Worm (Caenorhabditis elegans) whole organism, L1 larva: ENCODE measurements around the gene emg-1.

ENCODE experiments used
- C04F5.9 ChIP-seq: sonication (generic microtip); optimal IDR thresholded peaks from 2 replicates; lab custom pipeline; 2016; ENCODE audit warnings: missing genetic modification characterization, missing compliant biosample characterization
- C16A3.4 ChIP-seq: fragments of 150-350 bp; optimal IDR thresholded peaks from 2 replicates; lab custom pipeline; 2014; ENCODE audit warnings: missing biosample characterization, missing genetic modification characterization
- C34B4.2 ChIP-seq: sonication (generic microtip); optimal IDR thresholded peaks from 2 replicates; lab custom pipeline; 2017; ENCODE audit warnings: mild to moderate bottlenecking, missing genetic modification characterization, missing compliant biosample characterization
- Y116A8C.19 ChIP-seq: sonication (generic microtip); optimal IDR thresholded peaks from 2 replicates; lab custom pipeline; 2016; ENCODE audit warnings: missing compliant biosample characterization, missing genetic modification characterization, borderline replicate concordance
- ama-1 ChIP-seq: fragments of 150-350 bp; optimal IDR thresholded peaks from 2 replicates; lab custom pipeline; 2014
- ceh-8 ChIP-seq: fragments of 200-800 bp; sonication (Bioruptor generic); optimal IDR thresholded peaks from 2 replicates; lab custom pipeline; 2018; ENCODE audit warnings: mild to moderate bottlenecking, missing genetic modification characterization, moderate library complexity, missing compliant biosample characterization
- egl-27 ChIP-seq, 2 experiments: fragments of 150-350 bp in 1 of 2; sonication (generic microtip); optimal IDR thresholded peaks; 3 replicates each; lab custom pipeline; 2017 to 2018; ENCODE audit warnings: missing biosample characterization in 2 of 2, missing genetic modification characterization in 2 of 2, missing genetic modification reagents in 2 of 2
- elt-2 ChIP-seq: sonication (generic microtip); optimal IDR thresholded peaks from 2 replicates; lab custom pipeline; 2016; ENCODE audit warnings: missing genetic modification characterization, mild to moderate bottlenecking, inconsistent platforms, missing compliant biosample characterization, missing genetic modification reagents
- fkh-8 ChIP-seq: sonication (generic microtip); optimal IDR thresholded peaks from 2 replicates; lab custom pipeline; 2016; ENCODE audit warnings: mild to moderate bottlenecking, missing genetic modification characterization, missing compliant biosample characterization
- grh-1 ChIP-seq: fragments of 200-800 bp; sonication (Bioruptor generic); IDR thresholded peaks from 2 replicates; pipeline ENCODE4 v1.3.6; 2022; ENCODE audit warnings: missing genetic modification reagents, missing genetic modification characterization, missing compliant biosample characterization
- hlh-17 ChIP-seq: fragments of 200-800 bp; sonication (Bioruptor generic); optimal IDR thresholded peaks from 2 replicates; lab custom pipeline; 2018; ENCODE audit warnings: missing genetic modification characterization, mild to moderate bottlenecking, missing compliant biosample characterization, moderate library complexity, borderline replicate concordance
- hpl-2 ChIP-seq: fragments of 150-350 bp; optimal IDR thresholded peaks from 2 replicates; lab custom pipeline; 2014; ENCODE audit warnings: missing biosample characterization, missing genetic modification reagents, missing genetic modification characterization
- isw-1 ChIP-seq: fragments of 200-800 bp; sonication (Bioruptor generic); IDR thresholded peaks from 2 replicates; pipeline ENCODE4 v1.3.6; 2022; ENCODE audit warnings: missing genetic modification characterization, missing compliant biosample characterization
- jun-1 ChIP-seq: fragments of 150-350 bp; optimal IDR thresholded peaks from 2 replicates; lab custom pipeline; 2014; ENCODE audit warnings: missing biosample characterization, missing genetic modification reagents, missing genetic modification characterization
- lin-15B ChIP-seq: fragments of 150-350 bp; sonication (generic microtip); optimal IDR thresholded peaks from 3 replicates; lab custom pipeline; 2014; ENCODE audit warnings: missing biosample characterization, missing genetic modification characterization
- lin-35 ChIP-seq, 2 experiments: fragments of 150-350 bp; optimal IDR thresholded peaks; 2 replicates each; lab custom pipeline; 2014; ENCODE audit warnings: missing biosample characterization in 2 of 2, missing genetic modification characterization in 2 of 2, missing genetic modification reagents in 2 of 2
- mab-9 ChIP-seq: fragments of 200-800 bp; sonication (Bioruptor generic); IDR thresholded peaks from 2 replicates; pipeline ENCODE4 v1.3.6; 2022; ENCODE audit warnings: missing genetic modification reagents, missing genetic modification characterization, missing compliant biosample characterization
- mef-2 ChIP-seq: fragments of 150-350 bp; optimal IDR thresholded peaks from 2 replicates; lab custom pipeline; 2014; ENCODE audit warnings: missing biosample characterization, missing genetic modification characterization
- mep-1 ChIP-seq: fragments of 150-350 bp; optimal IDR thresholded peaks from 2 replicates; lab custom pipeline; 2014; ENCODE audit warnings: missing biosample characterization, missing genetic modification characterization
- nhr-11 ChIP-seq: fragments of 150-350 bp; optimal IDR thresholded peaks from 2 replicates; lab custom pipeline; 2014; ENCODE audit warnings: missing biosample characterization, missing genetic modification characterization
- nhr-12 ChIP-seq: sonication (generic microtip); optimal IDR thresholded peaks from 2 replicates; lab custom pipeline; 2017; ENCODE audit warnings: missing biosample characterization, missing genetic modification characterization
- nhr-20 ChIP-seq: sonication (generic microtip); optimal IDR thresholded peaks from 2 replicates; lab custom pipeline; 2016; ENCODE audit warnings: mild to moderate bottlenecking, missing genetic modification characterization, missing compliant biosample characterization
- nhr-237 ChIP-seq: fragments of 150-350 bp; optimal IDR thresholded peaks from 2 replicates; lab custom pipeline; 2014; ENCODE audit warnings: missing biosample characterization, missing genetic modification characterization
- nhr-47 ChIP-seq: sonication (generic microtip); optimal IDR thresholded peaks from 2 replicates; lab custom pipeline; 2016; ENCODE audit warnings: mild to moderate bottlenecking, missing genetic modification characterization, moderate library complexity, missing compliant biosample characterization
- nhr-71 ChIP-seq: sonication (generic microtip); optimal IDR thresholded peaks from 2 replicates; lab custom pipeline; 2016; ENCODE audit warnings: mild to moderate bottlenecking, missing genetic modification characterization, moderate library complexity, missing compliant biosample characterization
- nhr-77 ChIP-seq: fragments of 150-350 bp; optimal IDR thresholded peaks from 2 replicates; lab custom pipeline; 2014; ENCODE audit warnings: missing biosample characterization, missing genetic modification characterization
- nhr-84 ChIP-seq: sonication (generic microtip); optimal IDR thresholded peaks from 2 replicates; lab custom pipeline; 2017; ENCODE audit warnings: missing biosample characterization, missing genetic modification characterization
- nhr-85 ChIP-seq: sonication (generic microtip); peaks from one replicate; lab custom pipeline; 2016; ENCODE audit warnings: missing genetic modification characterization, inconsistent platforms, missing compliant biosample characterization
- pqm-1 ChIP-seq: sonication (generic microtip); optimal IDR thresholded peaks from 3 replicates; lab custom pipeline; 2017; ENCODE audit warnings: missing biosample characterization, missing genetic modification characterization
- sox-4 ChIP-seq: sonication (generic microtip); optimal IDR thresholded peaks from 2 replicates; lab custom pipeline; 2016; ENCODE audit warnings: missing genetic modification characterization, missing compliant biosample characterization
- swsn-7 ChIP-seq: sonication (generic microtip); optimal IDR thresholded peaks from 2 replicates; lab custom pipeline; 2016; ENCODE audit warnings: missing genetic modification characterization, missing compliant biosample characterization
- tbx-2 ChIP-seq: sonication (generic microtip); optimal IDR thresholded peaks from 2 replicates; lab custom pipeline; 2016; ENCODE audit warnings: missing genetic modification characterization, missing compliant biosample characterization
- unc-86 ChIP-seq: sonication (generic microtip); optimal IDR thresholded peaks from 2 replicates; lab custom pipeline; 2016; ENCODE audit warnings: missing genetic modification characterization, missing compliant biosample characterization
- ztf-11 ChIP-seq, 2 experiments: sonication (generic microtip); optimal IDR thresholded peaks; 2 replicates each; lab custom pipeline; 2016 to 2017; ENCODE audit warnings: missing genetic modification characterization in 2 of 2, missing biosample characterization in 1 of 2, missing compliant biosample characterization in 1 of 2

Gene emg-1

ce11 chrIII:10628360-10628759, 21.0 kb upstream of the emg-1 start (continued):
- TF ChIP-seq sox-4 (tag; lab: Kevin White, UChicago) (no peak), nhr-84 (no peak), jun-1 (tag; lab: Kevin White, UChicago) (peak; percentile 0), nhr-20 (peak; percentile 61), swsn-7 (tag; lab: Kevin White, UChicago) (peak; percentile 68), isw-1 (no peak), ama-1 (no peak), C34B4.2 (no peak), elt-2 (tag; lab: Kevin White, UChicago) (no peak), lin-15B (tag; lab: Kevin White, UChicago) (no peak), mep-1 (tag; lab: Kevin White, UChicago) (peak; percentile 33), nhr-11 (no peak), grh-1 (no peak)
- TF ChIP-seq, all 84 proteins: peak for 22

- TF ChIP-seq isw-1 (no peak), egl-27 (tag; optimal IDR thresholded peaks at IDR 0.05; lab: Kevin White, UChicago) (no peak), mef-2 (tag; lab: Kevin White, UChicago) (no peak), ceh-8 (GFP tag; lab: Kevin White, UChicago) (no peak), nhr-77 (tag; lab: Kevin White, UChicago) (no peak), Y116A8C.19 (tag; lab: Kevin White, UChicago) (no peak), pqm-1 (tag; lab: Kevin White, UChicago) (no peak)
Observed at ce11 chrIII:10629043-10629442, 20.3 kb upstream of the emg-1 start, which contains the start of gene swt-4. swt-4 (minus strand) TSS chrIII:10629143.

- TF ChIP-seq hlh-17 (GFP tag; lab: Kevin White, UChicago) (no peak), nhr-12 (tag; lab: Kevin White, UChicago) (no peak), hpl-2 (GFP tag; lab: Kevin White, UChicago) (no peak), lin-35 (GFP tag; optimal IDR thresholded peaks at IDR 0.05; lab: Kevin White, UChicago) (no peak), C16A3.4 (tag; lab: Kevin White, UChicago) (no peak), nhr-85 (tag; lab: Kevin White, UChicago) (peak; percentile 76), egl-27 (tag; optimal IDR thresholded peaks at IDR 0.05; lab: Kevin White, UChicago) (no peak), nhr-47 (tag; lab: Kevin White, UChicago) (peak; percentile 2), mep-1 (tag; lab: Kevin White, UChicago) (peak; percentile 11), unc-86 (tag; lab: Kevin White, UChicago) (no peak), nhr-237 (tag; lab: Kevin White, UChicago) (no peak), nhr-71 (tag; lab: Kevin White, UChicago) (no peak), mab-9 (GFP tag; lab: Robert Waterston, UW) (no peak), fkh-8 (tag; lab: Kevin White, UChicago) (no peak)
Observed at ce11 chrIII:10629795-10630194, 19.5 kb upstream of the emg-1 start.

- TF ChIP-seq tbx-2 (tag; lab: Kevin White, UChicago) (peak; percentile 66), ztf-11 (tag; optimal IDR thresholded peaks at IDR 0.05; lab: Kevin White, UChicago) (peak in 1 of 2 experiments; percentile 90), Y116A8C.19 (tag; lab: Kevin White, UChicago) (no peak), unc-86 (tag; lab: Kevin White, UChicago) (peak; percentile 25), C04F5.9 (tag; lab: Kevin White, UChicago) (no peak), lin-15B (tag; lab: Kevin White, UChicago) (no peak), nhr-237 (tag; lab: Kevin White, UChicago) (no peak)
Observed at ce11 chrIII:10631870-10632509, 17.3 kb upstream of the emg-1 start.
